Worm (Caenorhabditis elegans) whole organism, late embryonic: ENCODE data around the gene str-244.

Experiments
- C38D4.7 ChIP-seq: fragments of 200-800 bp; sonication (Bioruptor generic); optimal IDR thresholded peaks from 2 replicates; lab custom pipeline; 2018; ENCODE audit warnings: mild to moderate bottlenecking, missing genetic modification characterization, moderate library complexity, missing compliant biosample characterization
- F13H6.1 ChIP-seq: sonication (generic microtip); optimal IDR thresholded peaks from 2 replicates; lab custom pipeline; 2016; ENCODE audit warnings: missing genetic modification characterization, missing compliant biosample characterization
- K09A11.1 ChIP-seq: sonication (generic microtip); optimal IDR thresholded peaks from 2 replicates; lab custom pipeline; 2017; ENCODE audit warnings: antibody characterized with exemption, mild to moderate bottlenecking, missing genetic modification characterization, missing compliant biosample characterization; ENCODE audit not compliant: insufficient read depth
- T23F11.4 ChIP-seq: fragments of 200-800 bp; sonication (Bioruptor generic); optimal IDR thresholded peaks from 2 replicates; lab custom pipeline; 2018; ENCODE audit warnings: mild to moderate bottlenecking, missing genetic modification characterization, missing compliant biosample characterization
- ahr-1 ChIP-seq: sonication (generic microtip); optimal IDR thresholded peaks from 2 replicates; lab custom pipeline; 2016; ENCODE audit warnings: missing genetic modification characterization, missing compliant biosample characterization
- ceh-14 ChIP-seq: sonication (generic microtip); optimal IDR thresholded peaks from 2 replicates; lab custom pipeline; 2016; ENCODE audit warnings: missing genotype, missing genetic modification characterization, missing compliant biosample characterization
- ceh-18 ChIP-seq: sonication (generic microtip); optimal IDR thresholded peaks from 2 replicates; lab custom pipeline; 2016; ENCODE audit warnings: missing genetic modification characterization, missing compliant biosample characterization
- ceh-2 ChIP-seq: sonication (generic microtip); optimal IDR thresholded peaks from 2 replicates; lab custom pipeline; 2016; ENCODE audit warnings: missing genotype, missing genetic modification characterization, missing compliant biosample characterization
- ceh-22 ChIP-seq: sonication (generic microtip); optimal IDR thresholded peaks from 2 replicates; lab custom pipeline; 2017; ENCODE audit warnings: missing biosample characterization, missing genetic modification characterization
- ceh-24 ChIP-seq: sonication (generic microtip); optimal IDR thresholded peaks from 2 replicates; lab custom pipeline; 2016; ENCODE audit warnings: mild to moderate bottlenecking, missing genetic modification characterization, missing compliant biosample characterization
- ceh-30 ChIP-seq: fragments of 150-350 bp; optimal IDR thresholded peaks from 2 replicates; lab custom pipeline; 2014; ENCODE audit warnings: missing biosample characterization, missing genetic modification characterization
- ceh-31 ChIP-seq: sonication (generic microtip); optimal IDR thresholded peaks from 2 replicates; lab custom pipeline; 2016; ENCODE audit warnings: missing genetic modification characterization, missing compliant biosample characterization
- ceh-34 ChIP-seq: sonication (generic microtip); optimal IDR thresholded peaks from 2 replicates; lab custom pipeline; 2016; ENCODE audit warnings: mild to moderate bottlenecking, missing genetic modification characterization, missing compliant biosample characterization
- ceh-45 ChIP-seq: fragments of 200-800 bp; sonication (Bioruptor generic); IDR thresholded peaks from 2 replicates; pipeline ENCODE4 v1.3.6; 2022; ENCODE audit warnings: missing genetic modification reagents, missing genetic modification characterization, missing compliant biosample characterization
- ceh-9 ChIP-seq: sonication (generic microtip); optimal IDR thresholded peaks from 2 replicates; lab custom pipeline; 2016; ENCODE audit warnings: mild to moderate bottlenecking, missing genetic modification characterization, inconsistent platforms, missing compliant biosample characterization
- dve-1 ChIP-seq: sonication (generic microtip); optimal IDR thresholded peaks from 2 replicates; lab custom pipeline; 2017; ENCODE audit warnings: antibody characterized with exemption, mild to moderate bottlenecking, missing genetic modification characterization, missing compliant biosample characterization
- eyg-1 ChIP-seq: sonication (generic microtip); optimal IDR thresholded peaks from 2 replicates; lab custom pipeline; 2016; ENCODE audit warnings: missing genotype, missing genetic modification characterization, missing compliant biosample characterization
- hlh-13 ChIP-seq: fragments of 200-800 bp; sonication (Bioruptor generic); optimal IDR thresholded peaks from 2 replicates; lab custom pipeline; 2018; ENCODE audit warnings: mild to moderate bottlenecking, missing genetic modification characterization, missing compliant biosample characterization
- hlh-15 ChIP-seq: sonication (generic microtip); optimal IDR thresholded peaks from 2 replicates; lab custom pipeline; 2016; ENCODE audit warnings: missing genetic modification characterization, missing compliant biosample characterization
- hlh-30 ChIP-seq: sonication (generic microtip); optimal IDR thresholded peaks from 2 replicates; lab custom pipeline; 2017; ENCODE audit warnings: antibody characterized with exemption, missing genetic modification characterization, missing compliant biosample characterization; ENCODE audit not compliant: insufficient read depth
- hlh-6 ChIP-seq: sonication (generic microtip); optimal IDR thresholded peaks from 2 replicates; lab custom pipeline; 2016; ENCODE audit warnings: missing genotype, missing genetic modification characterization, missing compliant biosample characterization
- hlh-8 ChIP-seq: sonication (generic microtip); optimal IDR thresholded peaks from 2 replicates; lab custom pipeline; 2016; ENCODE audit warnings: missing genotype, missing genetic modification characterization, missing compliant biosample characterization
- mec-3 ChIP-seq: sonication (generic microtip); optimal IDR thresholded peaks from 2 replicates; lab custom pipeline; 2016; ENCODE audit warnings: borderline replicate concordance, missing genetic modification characterization, missing compliant biosample characterization
- nfya-1 ChIP-seq: sonication (generic microtip); optimal IDR thresholded peaks from 2 replicates; lab custom pipeline; 2017; ENCODE audit warnings: missing genetic modification characterization, mild to moderate bottlenecking, missing compliant biosample characterization, antibody characterized with exemption, moderate library complexity
- nhr-232 ChIP-seq: sonication (generic microtip); optimal IDR thresholded peaks from 2 replicates; lab custom pipeline; 2016; ENCODE audit warnings: missing genetic modification characterization, missing compliant biosample characterization
- odd-2 ChIP-seq: sonication (generic microtip); optimal IDR thresholded peaks from 2 replicates; lab custom pipeline; 2017; ENCODE audit warnings: antibody characterized with exemption, mild to moderate bottlenecking, missing genetic modification characterization, missing compliant biosample characterization
- pag-3 ChIP-seq: sonication (generic microtip); optimal IDR thresholded peaks from 2 replicates; lab custom pipeline; 2016; ENCODE audit warnings: missing compliant biosample characterization, missing genetic modification characterization, borderline replicate concordance
- pat-9 ChIP-seq: fragments of 200-800 bp; sonication (Bioruptor generic); optimal IDR thresholded peaks from 2 replicates; lab custom pipeline; 2018; ENCODE audit warnings: mild to moderate bottlenecking, missing genetic modification characterization, moderate library complexity, missing compliant biosample characterization
- pha-4 ChIP-seq: fragments of 150-350 bp; optimal IDR thresholded peaks from 2 replicates; lab custom pipeline; 2018; ENCODE audit warnings: missing biosample characterization, missing genetic modification reagents, missing genetic modification characterization
- ref-2 ChIP-seq: sonication (generic microtip); optimal IDR thresholded peaks from 2 replicates; lab custom pipeline; 2016; ENCODE audit warnings: missing genetic modification characterization, missing compliant biosample characterization
- sdc-2 ChIP-seq: sonication (generic microtip); optimal IDR thresholded peaks from 2 replicates; lab custom pipeline; 2016; ENCODE audit warnings: missing genotype, missing genetic modification characterization, missing compliant biosample characterization
- sox-2 ChIP-seq: fragments of 200-800 bp; sonication (Bioruptor generic); IDR thresholded peaks from 2 replicates; pipeline ENCODE4 v1.3.6; 2022; ENCODE audit warnings: missing genetic modification reagents, missing genetic modification characterization, missing compliant biosample characterization
- syd-9 ChIP-seq: sonication (generic microtip); optimal IDR thresholded peaks from 2 replicates; lab custom pipeline; 2016; ENCODE audit warnings: mild to moderate bottlenecking, missing genetic modification characterization, moderate library complexity, missing compliant biosample characterization
- tbx-2 ChIP-seq: sonication (generic microtip); optimal IDR thresholded peaks from 2 replicates; lab custom pipeline; 2016; ENCODE audit warnings: missing genetic modification characterization, missing compliant biosample characterization
- tbx-7 ChIP-seq: sonication (generic microtip); optimal IDR thresholded peaks from 2 replicates; lab custom pipeline; 2016; ENCODE audit warnings: missing genotype, missing genetic modification characterization, missing compliant biosample characterization
- ttx-3 ChIP-seq: sonication (generic microtip); optimal IDR thresholded peaks from 2 replicates; lab custom pipeline; 2016; ENCODE audit warnings: missing genetic modification reagents, missing genetic modification characterization, missing compliant biosample characterization
- unc-3 ChIP-seq, 2 experiments: fragments of 200-800 bp in 1 of 2; sonication (Bioruptor generic) in 1 of 2; sonication (generic microtip) in 1 of 2; conservative IDR thresholded peaks in 1 of 2; optimal IDR thresholded peaks in 1 of 2; 2 replicates each; pipeline versions ENCODE4 v1.3.6 to Lab custom; 2016 to 2022; ENCODE audit warnings: missing compliant biosample characterization in 2 of 2, missing genetic modification characterization in 2 of 2, missing genetic modification reagents in 1 of 2
- unc-42 ChIP-seq: sonication (generic microtip); optimal IDR thresholded peaks from 2 replicates; lab custom pipeline; 2016; ENCODE audit warnings: missing genotype, missing genetic modification characterization, missing compliant biosample characterization
- unc-86 ChIP-seq: sonication (generic microtip); optimal IDR thresholded peaks from 2 replicates; lab custom pipeline; 2016; ENCODE audit warnings: missing genetic modification characterization, missing compliant biosample characterization

The str-244 gene

DNA sequence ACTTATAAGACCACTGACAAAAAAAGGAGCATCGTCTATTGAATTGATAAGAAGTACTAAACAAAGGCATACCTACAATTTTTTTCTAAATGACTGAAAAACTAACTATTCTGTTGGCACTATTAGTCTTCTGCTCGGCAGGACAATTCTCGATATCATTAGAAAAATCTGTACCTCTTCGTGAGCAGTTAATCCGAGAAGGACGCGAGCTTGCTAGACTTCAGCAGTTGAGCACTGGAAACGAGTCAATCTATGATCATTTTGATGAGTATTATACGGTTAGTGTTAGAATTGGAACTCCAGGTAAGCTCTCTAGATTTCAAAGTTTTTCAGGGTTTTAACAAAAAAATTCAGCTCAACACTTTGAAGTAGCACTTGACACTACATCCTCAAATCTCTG, 30.7 kb downstream of the str-244 start, which contains the start of gene asp-7:
Gene asp-7, plus strand, starts transcription at position 81 of the 400 bp plus-strand sequence.
- TF ChIP-seq odd-2 (tag; lab: Kevin White, UChicago) (no peak), F13H6.1 (tag; lab: Kevin White, UChicago) (no peak), dve-1 (no peak), K09A11.1 (no peak), unc-3 (GFP tag; conservative IDR thresholded peaks at IDR 0.05; lab: Robert Waterston, UW) (no peak), unc-3 (tag; optimal IDR thresholded peaks at IDR 0.05; lab: Kevin White, UChicago) (no peak), pag-3 (tag; lab: Kevin White, UChicago) (no peak), hlh-6 (tag; lab: Kevin White, UChicago) (no peak), nhr-232 (tag; lab: Kevin White, UChicago) (no peak), ceh-30 (no peak), mec-3 (tag; lab: Kevin White, UChicago) (no peak), C38D4.7 (GFP tag; lab: Kevin White, UChicago) (no peak), sox-2 (GFP tag; lab: Robert Waterston, UW) (no peak)

DNA sequence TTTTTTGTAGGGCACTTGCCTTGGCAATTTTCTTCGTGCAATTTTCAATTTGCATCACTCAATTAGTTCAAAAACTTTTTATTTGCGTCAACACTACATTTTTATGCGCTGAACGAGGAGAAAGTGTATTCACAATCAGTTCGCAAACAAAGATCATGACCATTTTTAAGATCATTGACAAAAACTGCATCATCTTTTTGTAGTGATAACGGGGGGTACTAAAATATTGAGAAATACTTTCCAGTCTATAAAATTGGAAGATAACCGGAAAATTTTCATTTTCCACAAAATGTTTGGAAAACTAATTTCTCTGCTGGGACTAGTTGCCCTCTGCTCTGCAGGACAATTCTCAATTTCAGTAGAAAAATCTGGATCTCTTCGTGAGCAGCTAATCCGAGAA, 34.6 kb downstream of the str-244 start, which contains the start of gene asp-8:
Gene asp-8, plus strand, starts transcription at position 276 of the 400 bp plus-strand sequence.
- TF ChIP-seq hlh-30, result no peak
- no peak for TF ChIP-seq ceh-45 (GFP tag; lab: Robert Waterston, UW)
- TF ChIP-seq pag-3 (tag; lab: Kevin White, UChicago), result no peak
- no peak for TF ChIP-seq K09A11.1
- no peak for TF ChIP-seq C38D4.7 (GFP tag; lab: Kevin White, UChicago)
- TF ChIP-seq ceh-22 (tag; lab: Kevin White, UChicago), result no peak
- TF ChIP-seq ceh-18 (tag; lab: Kevin White, UChicago), result no peak
- TF ChIP-seq ceh-34 (tag; lab: Kevin White, UChicago), result no peak
- no peak for TF ChIP-seq nhr-232 (tag; lab: Kevin White, UChicago)
- no peak for TF ChIP-seq ttx-3 (tag; lab: Kevin White, UChicago)

DNA sequence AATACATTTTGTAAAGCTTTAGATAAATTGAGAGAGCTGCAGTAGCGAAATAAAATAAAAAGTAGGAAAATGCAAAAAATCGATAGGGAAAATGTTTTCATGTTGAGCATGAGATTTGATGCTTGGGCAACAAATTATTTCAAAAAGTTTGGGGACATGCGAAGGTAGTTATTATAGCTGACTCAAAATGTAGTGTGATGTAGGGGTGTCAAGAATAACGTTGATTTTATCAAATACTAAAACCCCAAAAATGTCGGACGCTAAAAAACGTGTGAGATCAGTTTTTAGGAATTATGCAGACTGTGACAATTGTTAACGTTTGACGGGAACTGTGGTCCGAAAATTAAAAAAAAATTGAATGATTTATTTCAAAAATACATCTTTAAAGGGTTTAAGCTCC, 37.6 kb downstream of the str-244 start, which contains the start of gene irld-12:
Gene irld-12, minus strand, starts transcription at position 101 of the 400 bp plus-strand sequence.
- no peak for TF ChIP-seq unc-3 (GFP tag; conservative IDR thresholded peaks at IDR 0.05; lab: Robert Waterston, UW)
- TF ChIP-seq unc-3 (tag; optimal IDR thresholded peaks at IDR 0.05; lab: Kevin White, UChicago), result no peak
- TF ChIP-seq eyg-1, result no peak
- no peak for TF ChIP-seq ceh-30
- no peak for TF ChIP-seq ttx-3 (tag; lab: Kevin White, UChicago)
- no peak for TF ChIP-seq mec-3 (tag; lab: Kevin White, UChicago)
- no peak for TF ChIP-seq pat-9 (tag; lab: Kevin White, UChicago)
- no peak for TF ChIP-seq hlh-13
- TF ChIP-seq K09A11.1, result no peak
- TF ChIP-seq ceh-2 (tag; lab: Kevin White, UChicago), result no peak
- TF ChIP-seq dve-1, result no peak
- no peak for TF ChIP-seq tbx-2 (tag; lab: Kevin White, UChicago)
- no peak for TF ChIP-seq syd-9
- no peak for TF ChIP-seq ceh-24 (tag; lab: Kevin White, UChicago)
- TF ChIP-seq hlh-6 (tag; lab: Kevin White, UChicago), result no peak
- TF ChIP-seq ceh-45 (GFP tag; lab: Robert Waterston, UW), result no peak
- no peak for TF ChIP-seq pha-4 (tag; lab: Kevin White, UChicago)
- no peak for TF ChIP-seq hlh-15
- no peak for TF ChIP-seq hlh-8 (tag; lab: Kevin White, UChicago)
- TF ChIP-seq unc-42 (tag; lab: Kevin White, UChicago), result no peak
- no peak for TF ChIP-seq T23F11.4 (GFP tag; lab: Kevin White, UChicago)

ce11 chrV:3017930-3018329, 41.0 kb downstream of the str-244 start:
- TF ChIP-seq pat-9 (tag; lab: Kevin White, UChicago) (no peak), tbx-7 (tag; lab: Kevin White, UChicago) (no peak), ref-2 (no peak), ceh-9 (tag; lab: Kevin White, UChicago) (no peak), ceh-30 (no peak), mec-3 (tag; lab: Kevin White, UChicago) (no peak), ahr-1 (tag; lab: Kevin White, UChicago) (no peak), ceh-31 (tag; lab: Kevin White, UChicago) (no peak), ceh-14 (tag; lab: Kevin White, UChicago) (no peak), hlh-13 (no peak), nfya-1 (tag; lab: Kevin White, UChicago) (no peak), sdc-2 (tag; lab: Kevin White, UChicago) (no peak), unc-86 (tag; lab: Kevin White, UChicago) (no peak)
